Fruit fly (Drosophila melanogaster): ENCODE measurements around the gene CG9452.
"Not testable (repeated sequence)": the region's sequence is repeated elsewhere in the genome, so short reads cannot be mapped to it uniquely, and the experiment has no call there.

DNA sequence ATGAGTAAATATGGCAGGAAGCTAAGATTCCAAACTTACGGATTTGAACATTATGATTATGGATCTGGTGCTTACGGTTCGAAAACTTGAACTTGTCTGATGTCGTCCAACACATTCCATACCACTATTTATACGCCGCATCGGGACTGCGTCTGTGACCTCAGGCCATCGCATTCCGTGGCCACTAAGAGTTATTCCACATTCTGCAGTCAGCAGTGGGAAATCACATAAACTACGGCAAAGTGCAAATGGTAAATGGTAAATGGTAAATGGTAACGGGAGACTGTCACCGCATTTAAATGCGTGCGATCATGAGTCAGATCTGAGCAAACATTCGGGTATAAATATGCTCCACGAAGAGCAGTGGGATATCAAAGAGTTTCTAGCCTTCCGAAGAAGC lies 36.7 kb downstream of the CG9452 start, which contains the start of the genes CG14096 and CG32214:
- not testable (repeated sequence) for TF ChIP-seq EcR (GFP tag; optimal IDR thresholded peaks at IDR 0.05); rn (GFP tag; IDR thresholded peaks at IDR 0.05); gl (tag; optimal IDR thresholded peaks at IDR 0.05); CG17806 (tag; optimal IDR thresholded peaks at IDR 0.05); CG34367 (tag; optimal IDR thresholded peaks at IDR 0.05); fd96Ca (GFP tag; IDR thresholded peaks at IDR 0.05); CG10348 (GFP tag; IDR thresholded peaks at IDR 0.05); CG32121 (GFP tag; IDR thresholded peaks at IDR 0.05); Pif1B (GFP tag; optimal IDR thresholded peaks at IDR 0.05); Ets98B (GFP tag; IDR thresholded peaks at IDR 0.05); Snoo (tag; optimal IDR thresholded peaks at IDR 0.05); D1 (tag; optimal IDR thresholded peaks at IDR 0.05); CG14655 (GFP tag; optimal IDR thresholded peaks at IDR 0.05); Pif1A (GFP tag; optimal IDR thresholded peaks at IDR 0.05)
